Worm (Caenorhabditis elegans) whole organism, mixed stage, embryonic: Measurements from ENCODE around the gene gipc-2.

ENCODE experiments used
- ces-1 ChIP-seq: fragments of 150-350 bp; optimal IDR thresholded peaks from 2 replicates; lab custom pipeline; 2014; ENCODE audit warnings: missing biosample characterization, missing genetic modification reagents, missing genetic modification characterization
- hlh-1 ChIP-seq: fragments of 150-350 bp; optimal IDR thresholded peaks from 2 replicates; lab custom pipeline; 2014; ENCODE audit warnings: missing biosample characterization, missing genetic modification reagents, missing genetic modification characterization
- zip-8 ChIP-seq: fragments of 150-350 bp; optimal IDR thresholded peaks from 2 replicates; lab custom pipeline; 2014; ENCODE audit warnings: missing biosample characterization, missing genetic modification characterization

Gene gipc-2

ce11 chrIV:9977602-9978172 lies 49.8 kb downstream of the gipc-2 start, which contains the start of gene dhp-2:
Gene dhp-2 (plus strand): TSS chrIV:9978122.
- TF ChIP-seq zip-8 (tag; lab: Kevin White, UChicago) (no peak), hlh-1 (peak; percentile 83), ces-1 (GFP tag; lab: Kevin White, UChicago) (no peak)
